Worm (Caenorhabditis elegans) whole organism, mixed stage, embryonic: ENCODE measurements around the gene C13C4.7.

ENCODE experiments used
- elt-1 ChIP-seq: sonication (generic microtip); optimal IDR thresholded peaks from 2 replicates; lab custom pipeline; 2017; ENCODE audit warnings: missing genetic modification characterization, mild to moderate bottlenecking, missing compliant biosample characterization, antibody characterized with exemption, moderate library complexity, borderline replicate concordance; ENCODE audit not compliant: insufficient read depth
- nhr-237 ChIP-seq: fragments of 150-350 bp; optimal IDR thresholded peaks from 2 replicates; lab custom pipeline; 2014; ENCODE audit warnings: missing biosample characterization, missing genetic modification characterization
- nhr-28 ChIP-seq: fragments of 150-350 bp; optimal IDR thresholded peaks from 2 replicates; lab custom pipeline; 2014; ENCODE audit warnings: missing biosample characterization, missing genetic modification characterization
- nhr-76 ChIP-seq: sonication (generic microtip); optimal IDR thresholded peaks from 2 replicates; lab custom pipeline; 2017; ENCODE audit warnings: missing biosample characterization, missing genetic modification characterization
- unc-39 ChIP-seq: fragments of 150-350 bp; optimal IDR thresholded peaks from 2 replicates; lab custom pipeline; 2014; ENCODE audit warnings: missing biosample characterization, missing genetic modification characterization
- ztf-11 ChIP-seq: fragments of 150-350 bp; optimal IDR thresholded peaks from 2 replicates; lab custom pipeline; 2014; ENCODE audit warnings: missing biosample characterization, missing genetic modification characterization

DNA sequence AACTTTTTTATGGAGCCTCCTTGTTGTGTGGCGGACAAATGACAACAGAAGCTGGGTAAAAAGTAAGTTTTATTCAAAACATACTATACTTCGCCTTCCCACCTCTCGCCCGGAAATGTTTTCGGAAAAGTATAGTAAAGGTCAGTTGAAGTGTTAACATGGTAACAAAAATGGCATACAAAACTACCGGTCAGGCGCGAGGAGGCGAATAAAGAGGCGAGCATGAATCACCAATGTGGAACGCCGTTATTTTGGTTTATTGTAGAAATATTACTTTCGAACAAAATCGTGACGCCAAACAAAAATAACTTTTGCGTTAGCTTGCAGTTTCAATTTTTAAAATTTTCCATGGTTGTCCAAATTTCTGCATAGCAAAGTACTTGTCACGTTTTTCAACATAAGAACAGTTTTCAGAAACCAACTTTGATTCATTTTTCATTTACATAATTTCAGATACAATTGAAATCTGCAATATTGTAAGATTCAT lies 2.7 kb downstream of the C13C4.7 start, which contains the start of gene C13C4.8:
- TF ChIP-seq ztf-11 (tag; lab: Kevin White, UChicago) (no peak), nhr-28 (tag; lab: Kevin White, UChicago) (no peak), nhr-76 (tag; lab: Kevin White, UChicago) (no peak), elt-1 (tag; lab: Kevin White, UChicago) (no peak), nhr-237 (tag; lab: Kevin White, UChicago) (no peak), unc-39 (tag; lab: Kevin White, UChicago) (no peak)
